Fruit fly (Drosophila melanogaster) whole organism, embryonic: ENCODE data around the gene Dmtn.

ENCODE experiments used
- Ada2b ChIP-seq: fragments of 200-800 bp; sonication (Bioruptor generic); IDR thresholded peaks from 2 replicates; pipeline ENCODE4 v1.3.6; 2022; ENCODE audit warnings: missing biosample characterization, missing genetic modification characterization
- CG10462 ChIP-seq: fragments of 200-800 bp; sonication (Bioruptor generic); optimal IDR thresholded peaks from 2 replicates; lab custom pipeline; 2016; ENCODE audit warnings: missing biosample characterization, missing genetic modification characterization
- CG12391 ChIP-seq: fragments of 200-800 bp; sonication (Bioruptor generic); optimal IDR thresholded peaks from 3 replicates; lab custom pipeline; 2018; ENCODE audit warnings: missing biosample characterization, mild to moderate bottlenecking, missing genetic modification characterization, moderate library complexity
- CG13287 ChIP-seq: fragments of 200-800 bp; sonication (Bioruptor generic); IDR thresholded peaks from 2 replicates; pipeline ENCODE4 v1.3.6; 2022; ENCODE audit warnings: missing biosample characterization, missing genetic modification characterization; ENCODE audit not compliant: partially characterized antibody
- CG13775 ChIP-seq: fragments of 200-800 bp; sonication (Bioruptor generic); optimal IDR thresholded peaks from 3 replicates; lab custom pipeline; 2017; ENCODE audit warnings: missing biosample characterization, mild to moderate bottlenecking, missing genetic modification characterization
- CG14014 ChIP-seq: fragments of 200-800 bp; sonication (Bioruptor generic); IDR thresholded peaks from 2 replicates; pipeline ENCODE4 v1.3.6; 2022; ENCODE audit warnings: missing biosample characterization, missing genetic modification characterization
- CG15269 ChIP-seq: fragments of 200-800 bp; sonication (Bioruptor generic); optimal IDR thresholded peaks from 2 replicates; lab custom pipeline; 2018; ENCODE audit warnings: missing biosample characterization, mild to moderate bottlenecking, missing genetic modification characterization, moderate library complexity
- CG17328 ChIP-seq: fragments of 200-800 bp; sonication (Bioruptor generic); IDR thresholded peaks from 2 replicates; pipeline ENCODE4 v1.3.6; 2022; ENCODE audit warnings: missing biosample characterization, missing genetic modification characterization
- CG18619 ChIP-seq: fragments of 200-800 bp; sonication (Bioruptor generic); optimal IDR thresholded peaks from 3 replicates; lab custom pipeline; 2017; ENCODE audit warnings: missing biosample characterization, mild to moderate bottlenecking, missing genetic modification characterization
- CG2116 ChIP-seq: fragments of 200-800 bp; sonication (Bioruptor generic); optimal IDR thresholded peaks from 3 replicates; lab custom pipeline; 2018; ENCODE audit warnings: missing biosample characterization, mild to moderate bottlenecking, missing genetic modification characterization
- CG3065 ChIP-seq: fragments of 200-800 bp; sonication (Bioruptor generic); optimal IDR thresholded peaks from 2 replicates; lab custom pipeline; 2016; ENCODE audit warnings: missing biosample characterization, missing genetic modification characterization
- CG3847 ChIP-seq: fragments of 200-800 bp; sonication (Bioruptor generic); IDR thresholded peaks from 2 replicates; pipeline ENCODE4 v1.3.6; 2022; ENCODE audit warnings: missing biosample characterization, missing genetic modification characterization
- CG4730 ChIP-seq: fragments of 200-800 bp; sonication (Bioruptor generic); IDR thresholded peaks from 2 replicates; pipeline ENCODE4 v1.3.6; 2022; ENCODE audit warnings: missing biosample characterization, missing genetic modification characterization
- CG5180 ChIP-seq: fragments of 200-800 bp; sonication (Bioruptor generic); optimal IDR thresholded peaks from 3 replicates; lab custom pipeline; 2017; ENCODE audit warnings: missing biosample characterization, missing genetic modification characterization, mild to moderate bottlenecking, moderate library complexity, missing genetic modification reagents
- CG6175 ChIP-seq: fragments of 200-800 bp; sonication (Bioruptor generic); IDR thresholded peaks from 3 replicates; pipeline ENCODE4 v1.3.6; 2022; ENCODE audit warnings: missing biosample characterization, missing genetic modification characterization
- CG6272 ChIP-seq: fragments of 200-800 bp; sonication (Bioruptor generic); IDR thresholded peaks from 2 replicates; pipeline ENCODE4 v1.3.6; 2022; ENCODE audit warnings: missing biosample characterization, missing genetic modification characterization
- CG7987 ChIP-seq: fragments of 200-800 bp; sonication (Bioruptor generic); optimal IDR thresholded peaks from 2 replicates; lab custom pipeline; 2018; ENCODE audit warnings: missing biosample characterization, mild to moderate bottlenecking, missing genetic modification characterization, moderate library complexity
- CG8281 ChIP-seq: fragments of 200-800 bp; sonication (Bioruptor generic); optimal IDR thresholded peaks from 2 replicates; lab custom pipeline; 2018; ENCODE audit warnings: missing biosample characterization, mild to moderate bottlenecking, missing genetic modification characterization, moderate library complexity
- CG8388 ChIP-seq: fragments of 200-800 bp; sonication (Bioruptor generic); optimal IDR thresholded peaks from 2 replicates; lab custom pipeline; 2019; ENCODE audit warnings: missing biosample characterization, mild to moderate bottlenecking, missing genetic modification characterization, moderate library complexity
- CG9817 ChIP-seq: fragments of 200-800 bp; sonication (Bioruptor generic); optimal IDR thresholded peaks from 2 replicates; lab custom pipeline; 2018; ENCODE audit warnings: missing biosample characterization, mild to moderate bottlenecking, missing genetic modification characterization, moderate library complexity
- CrebB ChIP-seq: fragments of 200-800 bp; sonication (Bioruptor generic); optimal IDR thresholded peaks from 3 replicates; lab custom pipeline; 2018; ENCODE audit warnings: missing biosample characterization, mild to moderate bottlenecking, missing genetic modification characterization
- D19B ChIP-seq: fragments of 200-800 bp; sonication (Bioruptor generic); optimal IDR thresholded peaks from 2 replicates; lab custom pipeline; 2017; ENCODE audit warnings: missing biosample characterization, mild to moderate bottlenecking, missing genetic modification characterization
- Dfd ChIP-seq, 2 experiments: fragments of >200 bp; optimal IDR thresholded peaks; 2 replicates each; lab custom pipeline; 2017; ENCODE audit warnings: missing biosample characterization in 2 of 2, missing genetic modification characterization in 2 of 2
- Dll ChIP-seq: fragments of 200-800 bp; sonication (Bioruptor generic); IDR thresholded peaks from 4 replicates; pipeline ENCODE4 v1.3.6; 2022; ENCODE audit warnings: missing biosample characterization, missing genetic modification characterization; ENCODE audit not compliant: partially characterized antibody
- Ets65A ChIP-seq: fragments of 200-800 bp; sonication (Bioruptor generic); peaks from one replicate; lab custom pipeline; 2016; ENCODE audit warnings: missing biosample characterization, missing genetic modification characterization
- HLH3B ChIP-seq: fragments of 200-800 bp; sonication (Bioruptor generic); IDR thresholded peaks from 2 replicates; pipeline ENCODE4 v1.3.6; 2022; ENCODE audit warnings: missing biosample characterization, missing genetic modification characterization
- HLH54F ChIP-seq: fragments of 200-800 bp; sonication (Bioruptor generic); optimal IDR thresholded peaks from 3 replicates; lab custom pipeline; 2016; ENCODE audit warnings: missing biosample characterization, missing genetic modification characterization
- Hmr ChIP-seq: fragments of 200-800 bp; sonication (Bioruptor generic); optimal IDR thresholded peaks from 3 replicates; lab custom pipeline; 2017; ENCODE audit warnings: mild to moderate bottlenecking, missing biosample characterization, missing genetic modification reagents, missing genetic modification characterization
- Optix ChIP-seq: fragments of 200-800 bp; sonication (Bioruptor generic); IDR thresholded peaks from 3 replicates; pipeline ENCODE4 v1.3.6; 2022; ENCODE audit warnings: missing biosample characterization, missing genetic modification characterization
- Ptx1 ChIP-seq: fragments of 200-800 bp; sonication (Bioruptor generic); IDR thresholded peaks from 2 replicates; pipeline ENCODE4 v1.3.6; 2022; ENCODE audit warnings: missing biosample characterization, missing genetic modification characterization
- Ssrp ChIP-seq: fragments of 200-800 bp; sonication (Bioruptor generic); optimal IDR thresholded peaks from 2 replicates; lab custom pipeline; 2018; ENCODE audit warnings: missing biosample characterization, mild to moderate bottlenecking, missing genetic modification characterization, moderate library complexity
- Stat92E ChIP-seq, 3 experiments: fragments of >200 bp in 2 of 3; fragments of 200-800 bp in 1 of 3; sonication (Bioruptor generic) in 1 of 3; optimal IDR thresholded peaks; 2 replicates each; lab custom pipeline; 2017 to 2019; ENCODE audit warnings: missing biosample characterization in 3 of 3, missing genetic modification characterization in 3 of 3, mild to moderate bottlenecking in 1 of 3, moderate library complexity in 1 of 3
- Tbp ChIP-seq: fragments of >200 bp; optimal IDR thresholded peaks from 2 replicates; lab custom pipeline; 2018; ENCODE audit warnings: missing biosample characterization, missing genetic modification characterization
- Trl ChIP-seq, 3 experiments: fragments of >200 bp in 2 of 3; fragments of 200-800 bp in 1 of 3; sonication (Bioruptor generic) in 1 of 3; optimal IDR thresholded peaks; 2 replicates in 1 of 3; 3 replicates in 2 of 3; lab custom pipeline; 2016 to 2017; ENCODE audit warnings: missing biosample characterization in 1 of 3, missing genetic modification characterization in 1 of 3
- YL-1 ChIP-seq: fragments of 200-800 bp; sonication (Bioruptor generic); optimal IDR thresholded peaks from 3 replicates; lab custom pipeline; 2017; ENCODE audit warnings: missing biosample characterization, mild to moderate bottlenecking, missing genetic modification characterization
- abd-A ChIP-seq: fragments of 200-800 bp; sonication (Bioruptor generic); optimal IDR thresholded peaks from 3 replicates; lab custom pipeline; 2019; ENCODE audit warnings: missing biosample characterization, mild to moderate bottlenecking, missing genetic modification characterization, moderate library complexity
- cad ChIP-seq: fragments of >200 bp; optimal IDR thresholded peaks from 2 replicates; lab custom pipeline; 2017; ENCODE audit warnings: missing biosample characterization, missing genetic modification characterization
- cg ChIP-seq: fragments of 200-800 bp; sonication (Bioruptor generic); optimal IDR thresholded peaks from 3 replicates; lab custom pipeline; 2019; ENCODE audit warnings: missing biosample characterization, mild to moderate bottlenecking, missing genetic modification characterization, moderate library complexity
- chn ChIP-seq: fragments of 200-800 bp; sonication (Bioruptor generic); optimal IDR thresholded peaks from 2 replicates; lab custom pipeline; 2016; ENCODE audit warnings: missing biosample characterization, missing genetic modification characterization
- crp ChIP-seq, 2 experiments: fragments of 200-800 bp; sonication (Bioruptor generic); optimal IDR thresholded peaks; 2 replicates in 1 of 2; 3 replicates in 1 of 2; lab custom pipeline; 2017; ENCODE audit warnings: missing biosample characterization in 2 of 2, missing genetic modification characterization in 2 of 2, mild to moderate bottlenecking in 1 of 2, moderate library complexity in 1 of 2
- exex ChIP-seq: fragments of 200-800 bp; sonication (Bioruptor generic); optimal IDR thresholded peaks from 4 replicates; lab custom pipeline; 2018; ENCODE audit warnings: missing biosample characterization, mild to moderate bottlenecking, missing genetic modification characterization, moderate library complexity
- ken ChIP-seq: fragments of 200-800 bp; sonication (Bioruptor generic); IDR thresholded peaks from 3 replicates; pipeline ENCODE4 v1.3.6; 2022; ENCODE audit warnings: missing biosample characterization, missing genetic modification characterization
- mam ChIP-seq: fragments of 200-800 bp; sonication (Bioruptor generic); optimal IDR thresholded peaks from 3 replicates; lab custom pipeline; 2016; ENCODE audit warnings: missing biosample characterization, missing genetic modification characterization
- pfk ChIP-seq: fragments of 200-800 bp; sonication (Bioruptor generic); optimal IDR thresholded peaks from 2 replicates; lab custom pipeline; 2018; ENCODE audit warnings: missing biosample characterization, mild to moderate bottlenecking, missing genetic modification characterization, moderate library complexity
- pum ChIP-seq: fragments of 200-800 bp; sonication (Bioruptor generic); optimal IDR thresholded peaks from 2 replicates; lab custom pipeline; 2016; ENCODE audit warnings: missing biosample characterization, missing genetic modification characterization
- seq ChIP-seq: fragments of 200-800 bp; sonication (Bioruptor generic); IDR thresholded peaks from 2 replicates; pipeline ENCODE4 v1.3.6; 2022; ENCODE audit warnings: missing biosample characterization, missing genetic modification characterization
- stwl ChIP-seq: fragments of 200-800 bp; sonication (Bioruptor generic); optimal IDR thresholded peaks from 3 replicates; lab custom pipeline; 2018; ENCODE audit warnings: missing biosample characterization, mild to moderate bottlenecking, missing genetic modification characterization, moderate library complexity
- usp ChIP-seq: fragments of >200 bp; optimal IDR thresholded peaks from 2 replicates; lab custom pipeline; 2017; ENCODE audit warnings: missing biosample characterization, missing genetic modification characterization

Dmtn gene

DNA sequence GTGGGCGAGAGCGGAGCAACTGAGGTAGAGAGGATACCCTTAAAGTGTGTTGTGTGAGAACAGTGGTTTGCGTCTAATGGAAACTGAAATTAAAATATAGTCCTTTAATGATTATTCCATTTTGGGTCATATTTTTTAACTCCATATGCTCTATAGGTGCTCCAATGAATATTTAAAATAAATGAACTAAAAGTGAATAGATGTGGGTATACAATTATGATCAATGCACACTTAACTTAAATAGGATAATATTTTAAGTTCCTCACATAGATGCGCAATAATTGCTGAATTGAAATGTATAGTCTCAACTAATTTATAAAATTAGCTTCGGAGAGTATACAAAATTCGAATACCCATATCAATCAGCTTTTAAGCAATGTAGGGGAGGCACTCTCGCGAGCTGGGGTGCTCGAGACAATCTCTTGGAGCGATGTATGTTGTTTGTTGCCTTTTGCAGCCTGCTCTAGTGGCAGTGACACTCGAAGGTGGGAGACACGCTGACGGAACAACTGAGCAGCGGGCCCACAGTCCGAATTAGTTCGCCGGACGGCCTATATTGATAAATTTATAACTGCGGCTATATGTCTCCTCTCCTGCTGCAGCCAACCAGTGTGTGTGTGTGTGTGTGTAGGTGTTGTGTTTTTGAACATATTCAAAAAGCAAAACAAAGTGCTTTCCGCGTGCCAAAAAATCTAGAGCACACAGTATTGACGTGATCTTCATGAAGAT, 51.9 kb downstream of the Dmtn start (continued):
- TF ChIP-seq chn (GFP tag; lab: Kevin White, UChicago) (peak; percentile 76), Optix (GFP tag; lab: Robert Waterston, UW) (no peak), HLH54F (peak; percentile 45), Stat92E (GFP tag; optimal IDR thresholded peaks at IDR 0.05; lab: Kevin White, UChicago) (peak in 1 of 3 experiments; percentile 9), YL-1 (GFP tag; lab: Kevin White, UChicago) (no peak), CG7987 (GFP tag; lab: Kevin White, UChicago) (no peak), Ssrp (tag; lab: Kevin White, UChicago) (peak; percentile 84), CG4730 (peak; percentile 47), CG5180 (GFP tag; lab: Kevin White, UChicago) (peak; percentile 71), CG8281 (tag; lab: Kevin White, UChicago) (no peak), stwl (tag; lab: Kevin White, UChicago) (no peak), CG14014 (GFP tag; lab: Robert Waterston, UW) (peak; percentile 29; the same call in 1 of the 2 replicates), crp (GFP tag; optimal IDR thresholded peaks at IDR 0.05; lab: Kevin White, UChicago) (peak in 1 of 2 experiments; percentile 37), pum (peak; percentile 35), Ptx1 (GFP tag; lab: Robert Waterston, UW) (peak; percentile 67), CG8388 (GFP tag; lab: Kevin White, UChicago) (no peak), CG6272 (GFP tag; lab: Robert Waterston, UW) (0 out of 2 replicates have a peak, but pooled peaks have one; percentile 22), usp (GFP tag; lab: Kevin White, UChicago) (no peak), seq (GFP tag; lab: Robert Waterston, UW) (peak; percentile 62; the same call in 1 of the 2 replicates), CG13775 (peak; percentile 75), CG18619 (peak; percentile 80), CG3065 (peak; percentile 24), CG3847 (GFP tag; lab: Robert Waterston, UW) (no peak; the same call in none of the 2 replicates), pfk (GFP tag; lab: Kevin White, UChicago) (no peak), abd-A (tag; lab: Kevin White, UChicago) (no peak), CG12391 (tag; lab: Kevin White, UChicago) (peak; percentile 88), Trl (optimal IDR thresholded peaks at IDR 0.05; lab: Kevin White, UChicago) (peak; percentile 1 to 52), Trl (GFP tag; optimal IDR thresholded peaks at IDR 0.05; lab: Kevin White, UChicago) (peak; percentile 36), CG17328 (GFP tag; lab: Robert Waterston, UW) (peak; percentile 48), cad (no peak), Ets65A (peak; percentile 86), HLH3B (GFP tag; lab: Robert Waterston, UW) (peak; percentile 45; the same call in 1 of the 2 replicates), Hmr (GFP tag; lab: Kevin White, UChicago) (no peak), exex (tag; lab: Kevin White, UChicago) (no peak), CG6175 (GFP tag; lab: Robert Waterston, UW) (no peak), ken (GFP tag; lab: Robert Waterston, UW) (peak; percentile 21; the same call in 1 of the 3 replicates), Tbp (GFP tag; lab: Kevin White, UChicago) (no peak), Dfd (GFP tag; optimal IDR thresholded peaks at IDR 0.05; lab: Kevin White, UChicago) (no peak), mam (GFP tag; lab: Kevin White, UChicago) (peak; percentile 62), cg (GFP tag; lab: Kevin White, UChicago) (peak; percentile 29), CG10462 (peak; percentile 69), D19B (peak; percentile 66), CrebB (tag; lab: Kevin White, UChicago) (no peak), Dll (0 out of 4 replicates have a peak, but pooled peaks have one; percentile 24), Ada2b (peak; percentile 32; the same call in 1 of the 2 replicates), CG9817 (peak; percentile 55), CG13287 (GFP tag; lab: Robert Waterston, UW) (no peak), CG15269 (tag; lab: Kevin White, UChicago) (no peak), CG2116 (GFP tag; lab: Kevin White, UChicago) (peak; percentile 32)
